Worm (Caenorhabditis elegans): ENCODE results near the gene eif-1.A.

The eif-1.A gene

ce11 chrIV:4842030-4842429, 31.3 kb downstream of the eif-1.A start:
- TF ChIP-seq sem-4 (tag; optimal IDR thresholded peaks at IDR 0.05), result no peak
- peak; percentile 86 for TF ChIP-seq fos-1 (tag; optimal IDR thresholded peaks at IDR 0.05)

- TF ChIP-seq sem-4 (tag; optimal IDR thresholded peaks at IDR 0.05), result no peak
Measured at ce11 chrIV:4846793-4847192, 36.1 kb downstream of the eif-1.A start, which contains the start of gene tat-2. TSS of gene tat-2 (minus strand) at chrIV:4846893.

- TF ChIP-seq zag-1 (tag; optimal IDR thresholded peaks at IDR 0.05) (no peak), unc-39 (tag; optimal IDR thresholded peaks at IDR 0.05) (no peak), mdl-1 (tag; optimal IDR thresholded peaks at IDR 0.05) (no peak), peb-1 (tag; optimal IDR thresholded peaks at IDR 0.05) (no peak), nhr-25 (tag; optimal IDR thresholded peaks at IDR 0.05) (no peak), crh-2 (tag; optimal IDR thresholded peaks at IDR 0.05) (no peak), unc-62 (GFP tag; optimal IDR thresholded peaks at IDR 0.05) (no peak), sma-9 (GFP tag; optimal IDR thresholded peaks at IDR 0.05) (no peak), sma-9 (tag; optimal IDR thresholded peaks at IDR 0.05) (no peak), skn-1 (tag; optimal IDR thresholded peaks at IDR 0.05) (no peak), Y55F3AM.14 (GFP tag; optimal IDR thresholded peaks at IDR 0.05) (no peak), alr-1 (tag; optimal IDR thresholded peaks at IDR 0.05) (no peak), elt-1 (tag; optimal IDR thresholded peaks at IDR 0.05) (no peak), C34F6.9 (tag; optimal IDR thresholded peaks at IDR 0.05) (no peak), blmp-1 (tag; optimal IDR thresholded peaks at IDR 0.05; ENCODE audit: insufficient read depth) (no peak), mab-5 (tag; optimal IDR thresholded peaks at IDR 0.05) (no peak)
Measured at ce11 chrIV:4856195-4856594, 45.5 kb downstream of the eif-1.A start, which contains the start of gene Y17G9A.2. TSS of gene Y17G9A.2 (minus strand) at chrIV:4856295.

ce11 chrIV:4858573-4858972, 47.8 kb downstream of the eif-1.A start, which contains the start of gene Y17G9A.3:
TSS of gene Y17G9A.3 (minus strand) at chrIV:4858673.
- TF ChIP-seq snpc-4 (tag; optimal IDR thresholded peaks at IDR 0.05), result no peak
- no peak for TF ChIP-seq unc-55 (GFP tag; optimal IDR thresholded peaks at IDR 0.05)
- TF ChIP-seq lin-39 (tag; optimal IDR thresholded peaks at IDR 0.05), result no peak
- TF ChIP-seq unc-39 (tag; optimal IDR thresholded peaks at IDR 0.05), result no peak
- TF ChIP-seq ztf-11 (tag; optimal IDR thresholded peaks at IDR 0.05), result no peak
- TF ChIP-seq lin-13 (GFP tag; optimal IDR thresholded peaks at IDR 0.05), result no peak
- no peak for TF ChIP-seq mdl-1 (tag; optimal IDR thresholded peaks at IDR 0.05)
- no peak for TF ChIP-seq gmeb-1 (tag; optimal IDR thresholded peaks at IDR 0.05)
- no peak for TF ChIP-seq F13H6.1 (tag; optimal IDR thresholded peaks at IDR 0.05)
- TF ChIP-seq fos-1 (tag; optimal IDR thresholded peaks at IDR 0.05), result no peak
- no peak for TF ChIP-seq nhr-237 (tag; optimal IDR thresholded peaks at IDR 0.05)
- no peak for TF ChIP-seq lin-11 (tag; optimal IDR thresholded peaks at IDR 0.05)

ce11 chrIV:4861449-4861848, 50.7 kb downstream of the eif-1.A start, which contains the start of the genes Y17G9A.4 and str-173:
TSS of gene Y17G9A.4 (minus strand) at chrIV:4861549.
TSS of gene str-173 (plus strand) at chrIV:4861773.
- TF ChIP-seq mdl-1 (tag; optimal IDR thresholded peaks at IDR 0.05) (no peak), sem-4 (tag; optimal IDR thresholded peaks at IDR 0.05) (no peak), nhr-21 (tag; optimal IDR thresholded peaks at IDR 0.05) (no peak), nhr-12 (tag; optimal IDR thresholded peaks at IDR 0.05) (no peak), R02D3.7 (tag; optimal IDR thresholded peaks at IDR 0.05) (no peak), nhr-129 (tag; optimal IDR thresholded peaks at IDR 0.05) (no peak), nhr-23 (tag; optimal IDR thresholded peaks at IDR 0.05) (no peak), blmp-1 (tag; optimal IDR thresholded peaks at IDR 0.05; ENCODE audit: insufficient read depth) (no peak), ceh-16 (tag; optimal IDR thresholded peaks at IDR 0.05) (no peak), elt-3 (tag; optimal IDR thresholded peaks at IDR 0.05) (no peak), ztf-1 (GFP tag; conservative IDR thresholded peaks at IDR 0.05) (no peak), peb-1 (tag; optimal IDR thresholded peaks at IDR 0.05) (no peak), snpc-4 (tag; optimal IDR thresholded peaks at IDR 0.05) (no peak), ceh-82 (tag; optimal IDR thresholded peaks at IDR 0.05) (no peak), lin-11 (tag; optimal IDR thresholded peaks at IDR 0.05) (no peak), lin-39 (tag; optimal IDR thresholded peaks at IDR 0.05) (no peak), gmeb-1 (tag; optimal IDR thresholded peaks at IDR 0.05) (no peak), C34F6.9 (tag; optimal IDR thresholded peaks at IDR 0.05) (no peak)
